Fruit fly (Drosophila melanogaster): ENCODE data around the gene ttk.

The ttk gene

dm6 chr3R:31689727-31690126 lies 23.9 kb upstream of the ttk start (continued):
- TF ChIP-seq CG12391 (tag; optimal IDR thresholded peaks at IDR 0.05), result peak; percentile 14
- peak; percentile 83 for TF ChIP-seq CG7987 (GFP tag; optimal IDR thresholded peaks at IDR 0.05)
- TF ChIP-seq CG16815 (GFP tag; optimal IDR thresholded peaks at IDR 0.05), result peak; percentile 58
- no peak for TF ChIP-seq kni (GFP tag; optimal IDR thresholded peaks at IDR 0.05)
- no peak for TF ChIP-seq CG3726 (GFP tag; IDR thresholded peaks at IDR 0.05)
- TF ChIP-seq CG1233 (GFP tag; optimal IDR thresholded peaks at IDR 0.05), result no peak
- peak; percentile 5 for TF ChIP-seq Spps (tag; optimal IDR thresholded peaks at IDR 0.05)
- no peak for TF ChIP-seq sc (optimal IDR thresholded peaks at IDR 0.05)
- peak; percentile 17 for TF ChIP-seq sc (GFP tag; optimal IDR thresholded peaks at IDR 0.05)
- peak; percentile 2 for TF ChIP-seq Usf (GFP tag; optimal IDR thresholded peaks at IDR 0.05)
- no peak for TF ChIP-seq Lpt (GFP tag; optimal IDR thresholded peaks at IDR 0.05)
- TF ChIP-seq toy (GFP tag; IDR thresholded peaks at IDR 0.05), result no peak
- no peak for TF ChIP-seq CG34422 (GFP tag; IDR thresholded peaks at IDR 0.05)
- peak; percentile 3 for TF ChIP-seq CG7839 (tag; optimal IDR thresholded peaks at IDR 0.05)
- TF ChIP-seq CG11247 (GFP tag; IDR thresholded peaks at IDR 0.05), result no peak

- TF ChIP-seq BEAF-32 (GFP tag; optimal IDR thresholded peaks at IDR 0.05) (no peak), unc-4 (GFP tag; IDR thresholded peaks at IDR 0.05; ENCODE audit: partially characterized antibody) (no peak), CG8478 (optimal IDR thresholded peaks at IDR 0.05) (no peak), sens (GFP tag) (peak; percentile 53), CG6683 (GFP tag; optimal IDR thresholded peaks at IDR 0.05) (no peak), CG15696 (tag; optimal IDR thresholded peaks at IDR 0.05) (peak; percentile 11), ac (GFP tag; optimal IDR thresholded peaks at IDR 0.05) (peak; percentile 21), chn (GFP tag; optimal IDR thresholded peaks at IDR 0.05) (peak; percentile 11), CG7271 (tag; optimal IDR thresholded peaks at IDR 0.05) (no peak), CG32767 (GFP tag; IDR thresholded peaks at IDR 0.05) (0 out of 2 replicates have a peak, but pooled peaks have one; percentile 15), CG12744 (GFP tag; optimal IDR thresholded peaks at IDR 0.05) (no peak), CG14667 (GFP tag; IDR thresholded peaks at IDR 0.05) (no peak), tll (GFP tag; optimal IDR thresholded peaks at IDR 0.05) (peak in 1 of 2 experiments; percentile 24), pfk (GFP tag; optimal IDR thresholded peaks at IDR 0.05) (peak; percentile 87), CG15269 (tag; optimal IDR thresholded peaks at IDR 0.05) (no peak), twi (tag; optimal IDR thresholded peaks at IDR 0.05) (peak; percentile 85), zf30C (GFP tag; optimal IDR thresholded peaks at IDR 0.05) (no peak), Hr51 (GFP tag; optimal IDR thresholded peaks at IDR 0.05) (no peak), Side (GFP tag; optimal IDR thresholded peaks at IDR 0.05) (no peak), corto (GFP tag; optimal IDR thresholded peaks at IDR 0.05) (no peak), CG17829 (tag; optimal IDR thresholded peaks at IDR 0.05) (peak; percentile 9), kni (GFP tag; optimal IDR thresholded peaks at IDR 0.05) (peak; percentile 95), NC2β (GFP tag; optimal IDR thresholded peaks at IDR 0.05) (no peak), CG1233 (GFP tag; optimal IDR thresholded peaks at IDR 0.05) (no peak), PHDP (tag; optimal IDR thresholded peaks at IDR 0.05) (no peak), crol (GFP tag; IDR thresholded peaks at IDR 0.05) (no peak; the same call in 1 of the 2 replicates), CG8924 (tag; optimal IDR thresholded peaks at IDR 0.05) (no peak), zfh1 (GFP tag; IDR thresholded peaks at IDR 0.05) (0 out of 3 replicates have a peak, but pooled peaks have one; percentile 11), pros (GFP tag; optimal IDR thresholded peaks at IDR 0.05) (peak; percentile 95), CG8944 (GFP tag; optimal IDR thresholded peaks at IDR 0.05) (no peak), sr (GFP tag; IDR thresholded peaks at IDR 0.05) (no peak), pb (GFP tag; optimal IDR thresholded peaks at IDR 0.05) (no peak), dm (GFP tag; optimal IDR thresholded peaks at IDR 0.05) (peak; percentile 1), gt (GFP tag; IDR thresholded peaks at IDR 0.05) (no peak), CG15479 (GFP tag; optimal IDR thresholded peaks at IDR 0.05) (peak; percentile 61), CG8388 (GFP tag; optimal IDR thresholded peaks at IDR 0.05) (no peak), chm (GFP tag; IDR thresholded peaks at IDR 0.05) (peak; percentile 58; the same call in 1 of the 2 replicates), CG10959 (GFP tag; IDR thresholded peaks at IDR 0.05) (no peak)
Observed at dm6 chr3R:31690439-31690838, 23.2 kb upstream of the ttk start.

Measured in whole organism, embryonic.